Worm (Caenorhabditis elegans) whole organism, L4 larva: Measurements from ENCODE around the gene R07A4.3.

Experiments
- F49E8.2 ChIP-seq: sonication (generic microtip); optimal IDR thresholded peaks from 2 replicates; lab custom pipeline; 2016; ENCODE audit warnings: missing compliant biosample characterization, mild to moderate bottlenecking, missing genetic modification characterization, borderline replicate concordance
- ceh-44 ChIP-seq: fragments of 200-800 bp; sonication (Bioruptor generic); IDR thresholded peaks from 2 replicates; pipeline ENCODE4 v1.3.6; 2022; ENCODE audit warnings: missing genetic modification reagents, missing genetic modification characterization, missing compliant biosample characterization
- daf-16 ChIP-seq, 3 experiments: sonication (generic microtip); optimal IDR thresholded peaks; 2 replicates each; lab custom pipeline; 2016 to 2017; ENCODE audit warnings: missing genetic modification characterization in 3 of 3, missing genetic modification reagents in 3 of 3, mild to moderate bottlenecking in 2 of 3, missing compliant biosample characterization in 2 of 3, missing biosample characterization in 1 of 3, moderate library complexity in 1 of 3
- egl-27 ChIP-seq: sonication (generic microtip); optimal IDR thresholded peaks from 3 replicates; lab custom pipeline; 2017; ENCODE audit warnings: missing biosample characterization, missing genetic modification reagents, missing genetic modification characterization
- jun-1 ChIP-seq: fragments of 150-350 bp; optimal IDR thresholded peaks from 2 replicates; lab custom pipeline; 2014; ENCODE audit warnings: missing biosample characterization, missing genetic modification reagents, missing genetic modification characterization
- lin-13 ChIP-seq: fragments of 150-350 bp; optimal IDR thresholded peaks from 2 replicates; lab custom pipeline; 2014; ENCODE audit warnings: missing biosample characterization, missing genetic modification reagents, missing genetic modification characterization
- mdl-1 ChIP-seq, 2 experiments: fragments of 150-350 bp in 1 of 2; sonication (generic microtip) in 1 of 2; optimal IDR thresholded peaks; 2 replicates each; lab custom pipeline; 2014 to 2017; ENCODE audit warnings: missing biosample characterization in 2 of 2, missing genetic modification characterization in 2 of 2
- nhr-10 ChIP-seq: fragments of 150-350 bp; optimal IDR thresholded peaks from 2 replicates; lab custom pipeline; 2014; ENCODE audit warnings: missing biosample characterization, missing genetic modification characterization
- nhr-77 ChIP-seq: fragments of 150-350 bp; optimal IDR thresholded peaks from 2 replicates; lab custom pipeline; 2014; ENCODE audit warnings: missing biosample characterization, missing genetic modification characterization
- skn-1 ChIP-seq: fragments of 150-350 bp; optimal IDR thresholded peaks from 2 replicates; lab custom pipeline; 2014; ENCODE audit warnings: missing biosample characterization, missing genetic modification characterization
- zag-1 ChIP-seq: fragments of 150-350 bp; optimal IDR thresholded peaks from 2 replicates; lab custom pipeline; 2014; ENCODE audit warnings: missing biosample characterization, missing genetic modification characterization
- ztf-11 ChIP-seq: fragments of 150-350 bp; optimal IDR thresholded peaks from 2 replicates; lab custom pipeline; 2014; ENCODE audit warnings: missing biosample characterization, missing genetic modification characterization

ce11 chrX:10792435-10792834, 38.9 kb downstream of the R07A4.3 start, which contains the start of gene vap-2:
- TF ChIP-seq zag-1 (no peak), daf-16 (GFP tag; optimal IDR thresholded peaks at IDR 0.05; lab: Kevin White, UChicago) (no peak), daf-16 (tag; optimal IDR thresholded peaks at IDR 0.05; lab: Kevin White, UChicago) (no peak), lin-13 (GFP tag; lab: Kevin White, UChicago) (no peak), ceh-44 (GFP tag; lab: Robert Waterston, UW) (no peak), skn-1 (tag; lab: Kevin White, UChicago) (no peak), F49E8.2 (no peak), egl-27 (tag; lab: Kevin White, UChicago) (no peak), nhr-10 (no peak), ztf-11 (tag; lab: Kevin White, UChicago) (no peak), nhr-77 (tag; lab: Kevin White, UChicago) (no peak), mdl-1 (tag; optimal IDR thresholded peaks at IDR 0.05; lab: Kevin White, UChicago) (no peak), jun-1 (tag; lab: Kevin White, UChicago) (no peak)
